Fruit fly (Drosophila melanogaster): Measurements from ENCODE around the gene Ada1-1.

The Ada1-1 gene

dm6 chr2L:12021193-12021592 lies 24.6 kb downstream of the Ada1-1 start (continued):
- TF ChIP-seq dl (GFP tag; optimal IDR thresholded peaks at IDR 0.05; ENCODE audit: insufficient read depth in 1 of 2, partially characterized antibody in 2 of 2), result no peak

DNA sequence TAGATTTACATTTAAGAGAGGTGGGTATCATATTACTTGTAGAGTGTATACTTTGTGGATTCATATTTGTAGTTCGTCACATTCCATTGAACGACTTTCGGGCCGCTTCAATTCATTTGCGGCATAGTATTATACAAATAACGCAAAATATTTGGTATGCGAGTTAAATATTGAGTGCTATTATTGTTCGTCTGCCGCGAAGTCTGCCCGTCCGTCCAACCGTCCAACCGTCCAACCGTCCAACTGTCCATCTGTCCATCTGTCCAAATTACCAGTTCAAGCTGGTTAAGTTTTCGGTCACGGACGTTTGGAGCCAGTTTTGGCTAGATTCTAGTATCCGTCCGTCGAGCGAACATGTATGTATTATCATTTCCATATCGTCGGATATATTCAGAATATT lies 27.5 kb downstream of the Ada1-1 start:
- TF ChIP-seq CG32264 (GFP tag; optimal IDR thresholded peaks at IDR 0.05), result no peak
- no peak for TF ChIP-seq fru (GFP tag; optimal IDR thresholded peaks at IDR 0.05)
- TF ChIP-seq Dfd (GFP tag; optimal IDR thresholded peaks at IDR 0.05), result no peak
- TF ChIP-seq woc (GFP tag; optimal IDR thresholded peaks at IDR 0.05), result no peak
- TF ChIP-seq dsf (GFP tag; optimal IDR thresholded peaks at IDR 0.05; ENCODE audit: borderline replicate concordance), result no peak

- TF ChIP-seq foxo (GFP tag; optimal IDR thresholded peaks at IDR 0.05) (peak in 1 of 2 experiments; percentile 15), pan (optimal IDR thresholded peaks at IDR 0.05) (no peak), Jra (GFP tag; optimal IDR thresholded peaks at IDR 0.05) (no peak), woc (GFP tag; optimal IDR thresholded peaks at IDR 0.05) (peak; percentile 48), h (GFP tag; optimal IDR thresholded peaks at IDR 0.05) (no peak), dmrt93B (GFP tag; optimal IDR thresholded peaks at IDR 0.05) (no peak), psq (GFP tag; optimal IDR thresholded peaks at IDR 0.05) (peak; percentile 35), Hnf4 (GFP tag; optimal IDR thresholded peaks at IDR 0.05) (peak; percentile 19), ey (GFP tag; optimal IDR thresholded peaks at IDR 0.05) (peak; percentile 34), Hr83 (GFP tag; optimal IDR thresholded peaks at IDR 0.05; ENCODE audit: poor library complexity, severe bottlenecking) (no peak), CG9705 (GFP tag; optimal IDR thresholded peaks at IDR 0.05) (peak; percentile 7), OdsH (GFP tag; optimal IDR thresholded peaks at IDR 0.05) (no peak), brk (GFP tag; optimal IDR thresholded peaks at IDR 0.05) (no peak), jim (GFP tag; optimal IDR thresholded peaks at IDR 0.05) (no peak), br (GFP tag; optimal IDR thresholded peaks at IDR 0.05) (peak; percentile 33), dsf (GFP tag; optimal IDR thresholded peaks at IDR 0.05; ENCODE audit: borderline replicate concordance) (no peak), Dfd (GFP tag; optimal IDR thresholded peaks at IDR 0.05) (no peak), sage (GFP tag; optimal IDR thresholded peaks at IDR 0.05) (no peak), rgr (GFP tag; optimal IDR thresholded peaks at IDR 0.05) (peak; percentile 49), HLH106 (tag; optimal IDR thresholded peaks at IDR 0.05) (peak; percentile 41), GATAd (GFP tag; optimal IDR thresholded peaks at IDR 0.05) (no peak), CG32264 (GFP tag; optimal IDR thresholded peaks at IDR 0.05) (no peak), lola (GFP tag; optimal IDR thresholded peaks at IDR 0.05) (no peak), tai (GFP tag; optimal IDR thresholded peaks at IDR 0.05) (no peak), fru (GFP tag; optimal IDR thresholded peaks at IDR 0.05) (no peak), Abd-B (GFP tag; optimal IDR thresholded peaks at IDR 0.05) (no peak), Hr78 (GFP tag; optimal IDR thresholded peaks at IDR 0.05) (no peak), Myc (optimal IDR thresholded peaks at IDR 0.05) (no peak), dl (GFP tag; optimal IDR thresholded peaks at IDR 0.05; ENCODE audit: insufficient read depth in 1 of 2, partially characterized antibody in 2 of 2) (no peak), Dif (GFP tag; optimal IDR thresholded peaks at IDR 0.05; ENCODE audit: partially characterized antibody) (no peak), Sp1 (GFP tag; optimal IDR thresholded peaks at IDR 0.05) (peak; percentile 49)
Observed at dm6 chr2L:12025505-12025904, 28.9 kb downstream of the Ada1-1 start.

DNA sequence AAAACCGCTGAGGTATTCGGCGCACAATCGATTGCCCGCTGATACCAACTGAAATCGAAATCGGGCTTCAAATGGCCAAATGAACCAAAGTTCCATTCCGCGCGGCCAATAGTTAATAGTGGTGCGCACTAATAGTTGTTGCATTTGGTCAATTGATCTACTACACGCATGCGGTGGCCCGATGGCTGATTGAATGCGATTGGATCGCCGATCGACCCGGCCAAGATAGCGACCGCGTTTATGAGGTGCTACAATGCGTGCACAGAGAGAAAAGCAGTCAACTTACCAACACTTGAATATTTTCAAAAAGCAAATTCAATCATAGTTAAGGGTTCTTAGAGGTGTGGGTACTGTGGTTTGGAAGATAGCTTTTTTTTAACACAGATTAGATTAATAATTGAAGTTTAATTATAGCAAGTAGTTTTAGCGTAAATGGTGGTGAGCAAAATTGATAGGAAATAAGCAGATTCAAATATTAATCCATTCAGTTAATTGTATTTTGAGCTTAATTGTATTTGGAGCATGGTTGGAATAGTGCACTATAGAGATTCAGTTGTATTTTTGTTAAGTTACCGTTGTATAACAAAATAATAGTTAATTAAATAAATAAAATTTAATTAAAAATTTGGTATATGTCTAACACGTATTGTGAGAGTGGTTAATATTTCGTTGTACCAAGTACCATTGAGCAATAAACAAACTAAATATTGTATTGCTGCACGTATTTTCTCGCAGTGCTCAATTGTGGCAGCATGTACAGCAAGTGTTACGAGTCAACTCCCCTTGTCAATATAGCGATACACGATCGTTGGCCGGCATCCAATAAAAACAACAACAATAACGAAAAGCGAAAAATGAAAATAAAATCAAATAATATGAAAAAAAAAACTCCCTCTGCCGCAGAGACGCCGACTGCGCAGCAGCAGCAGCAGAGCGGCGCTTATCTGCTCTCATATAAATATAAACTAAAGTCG lies 30.1 kb downstream of the Ada1-1 start:
- TF ChIP-seq Hnf4 (GFP tag; optimal IDR thresholded peaks at IDR 0.05) (peak; percentile 62), OdsH (GFP tag; optimal IDR thresholded peaks at IDR 0.05) (peak; percentile 59), Abd-B (GFP tag; optimal IDR thresholded peaks at IDR 0.05) (no peak), CG9705 (GFP tag; optimal IDR thresholded peaks at IDR 0.05) (peak; percentile 35), ey (GFP tag; optimal IDR thresholded peaks at IDR 0.05) (peak; percentile 68), Vsx2 (GFP tag; optimal IDR thresholded peaks at IDR 0.05; ENCODE audit: partially characterized antibody) (peak; percentile 31), Rel (GFP tag; optimal IDR thresholded peaks at IDR 0.05) (no peak), Rel (tag; optimal IDR thresholded peaks at IDR 0.05) (peak; percentile 29), GATAd (GFP tag; optimal IDR thresholded peaks at IDR 0.05) (no peak), sv (GFP tag; optimal IDR thresholded peaks at IDR 0.05) (peak; percentile 3), sage (GFP tag; optimal IDR thresholded peaks at IDR 0.05) (peak; percentile 3), tai (GFP tag; optimal IDR thresholded peaks at IDR 0.05) (no peak), Dfd (GFP tag; optimal IDR thresholded peaks at IDR 0.05) (no peak), lola (GFP tag; optimal IDR thresholded peaks at IDR 0.05) (no peak), Mio (GFP tag; optimal IDR thresholded peaks at IDR 0.05) (no peak), usp (GFP tag; optimal IDR thresholded peaks at IDR 0.05) (no peak), Dif (GFP tag; optimal IDR thresholded peaks at IDR 0.05; ENCODE audit: partially characterized antibody) (no peak), jim (GFP tag; optimal IDR thresholded peaks at IDR 0.05) (no peak), dmrt93B (GFP tag; optimal IDR thresholded peaks at IDR 0.05) (peak; percentile 72), h (GFP tag; optimal IDR thresholded peaks at IDR 0.05) (peak; percentile 36), dsf (GFP tag; optimal IDR thresholded peaks at IDR 0.05; ENCODE audit: borderline replicate concordance) (no peak), br (GFP tag; optimal IDR thresholded peaks at IDR 0.05) (peak; percentile 61), brk (GFP tag; optimal IDR thresholded peaks at IDR 0.05) (peak; percentile 41), rgr (GFP tag; optimal IDR thresholded peaks at IDR 0.05) (peak; percentile 70), fru (GFP tag; optimal IDR thresholded peaks at IDR 0.05) (peak; percentile 56), foxo (GFP tag; optimal IDR thresholded peaks at IDR 0.05) (peak in 1 of 2 experiments; percentile 77), HLH106 (tag; optimal IDR thresholded peaks at IDR 0.05) (peak; percentile 76), woc (GFP tag; optimal IDR thresholded peaks at IDR 0.05) (peak; percentile 2), CrebA (GFP tag; optimal IDR thresholded peaks at IDR 0.05; ENCODE audit: borderline replicate concordance) (no peak), psq (GFP tag; optimal IDR thresholded peaks at IDR 0.05) (peak; percentile 68), dl (GFP tag; optimal IDR thresholded peaks at IDR 0.05; ENCODE audit: insufficient read depth in 1 of 2, partially characterized antibody in 2 of 2) (no peak)

Data from whole organism, wandering third instar larva.